Fruit fly (Drosophila melanogaster): ENCODE measurements around the gene CG34043.
A peak's percentile ranks its signal among the peaks of the same experiment; 100 is the strongest.

Gene CG34043

dm6 chr2L:10263830-10264634 lies 16.6 kb downstream of the CG34043 start, which contains the start of gene REPTOR-BP (continued):
- no peak for TF ChIP-seq CG10209 (GFP tag; optimal IDR thresholded peaks at IDR 0.05)
- TF ChIP-seq B-H1 (GFP tag; IDR thresholded peaks at IDR 0.05), result no peak
- TF ChIP-seq CG1024 (GFP tag; IDR thresholded peaks at IDR 0.05), result peak; percentile 28; the same call in 1 of the 2 replicates
- no peak for TF ChIP-seq CG5245 (GFP tag; optimal IDR thresholded peaks at IDR 0.05)
- TF ChIP-seq wek (GFP tag; optimal IDR thresholded peaks at IDR 0.05), result peak; percentile 47
- peak in 1 of 2 experiments; percentile 18 for TF ChIP-seq Pdp1 (GFP tag; optimal IDR thresholded peaks at IDR 0.05)
- TF ChIP-seq z (GFP tag; IDR thresholded peaks at IDR 0.05), result no peak
- TF ChIP-seq CG6272 (GFP tag; IDR thresholded peaks at IDR 0.05), result no peak
- TF ChIP-seq sens-2 (GFP tag; IDR thresholded peaks at IDR 0.05), result no peak
- TF ChIP-seq cg (GFP tag; optimal IDR thresholded peaks at IDR 0.05), result peak; percentile 95
- TF ChIP-seq zen2 (GFP tag; IDR thresholded peaks at IDR 0.05; ENCODE audit: partially characterized antibody), result no peak
- no peak for TF ChIP-seq CG11504 (tag; optimal IDR thresholded peaks at IDR 0.05)
- peak; percentile 5 for TF ChIP-seq CG4617 (GFP tag; optimal IDR thresholded peaks at IDR 0.05; ENCODE audit: borderline replicate concordance)

DNA sequence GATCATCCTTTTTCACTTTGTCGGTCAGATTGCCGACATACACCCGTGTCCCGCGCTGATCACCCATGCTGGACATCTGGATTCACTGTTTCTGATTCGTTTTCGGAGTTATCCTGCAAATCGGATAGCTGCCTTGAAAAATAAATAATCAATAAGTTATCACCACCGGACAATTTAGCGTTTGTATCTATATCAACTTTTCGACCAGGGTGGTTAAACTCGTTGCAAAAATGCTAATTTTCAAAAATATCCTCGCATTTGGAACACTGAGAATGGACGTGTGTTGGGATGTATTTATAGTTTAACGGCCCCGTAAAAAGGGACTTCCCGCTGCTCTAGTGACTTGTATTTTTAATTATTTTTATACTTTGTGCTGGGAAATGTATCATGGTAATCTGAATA lies 17.3 kb downstream of the CG34043 start, which contains the start of gene Rsf1:
Gene Rsf1 (minus strand): TSS at position 212 of the 402 bp plus-strand sequence.
- TF ChIP-seq HLHmδ (GFP tag; optimal IDR thresholded peaks at IDR 0.05) (no peak), inv (GFP tag; IDR thresholded peaks at IDR 0.05; ENCODE audit: partially characterized antibody) (no peak), ssp (GFP tag; IDR thresholded peaks at IDR 0.05) (peak; percentile 81), CG6254 (GFP tag; optimal IDR thresholded peaks at IDR 0.05) (no peak), Gsc (GFP tag; IDR thresholded peaks at IDR 0.05) (no peak), gfzf (GFP tag; optimal IDR thresholded peaks at IDR 0.05) (no peak), CG1603 (tag; optimal IDR thresholded peaks at IDR 0.05) (peak; percentile 100), nom (GFP tag; optimal IDR thresholded peaks at IDR 0.05) (peak; percentile 1), CG1529 (GFP tag; optimal IDR thresholded peaks at IDR 0.05) (no peak), BEAF-32 (GFP tag; optimal IDR thresholded peaks at IDR 0.05) (no peak), row (GFP tag; IDR thresholded peaks at IDR 0.05) (peak; percentile 62; the same call in 2 of the 3 replicates), CG3281 (GFP tag; optimal IDR thresholded peaks at IDR 0.05) (peak; percentile 75), MESR4 (GFP tag; optimal IDR thresholded peaks at IDR 0.05) (peak; percentile 97), CG32767 (GFP tag; IDR thresholded peaks at IDR 0.05) (peak; percentile 86), CG43689 (GFP tag; IDR thresholded peaks at IDR 0.05) (no peak), CoRest (tag; optimal IDR thresholded peaks at IDR 0.05) (peak; percentile 41), phol (tag; optimal IDR thresholded peaks at IDR 0.05) (peak; percentile 21), CG3847 (GFP tag; IDR thresholded peaks at IDR 0.05) (no peak), wek (GFP tag; optimal IDR thresholded peaks at IDR 0.05) (peak; percentile 22), prd (optimal IDR thresholded peaks at IDR 0.05) (no peak), prd (GFP tag; IDR thresholded peaks at IDR 0.05) (0 out of 3 replicates have a peak, but pooled peaks have one; percentile 7), lbe (GFP tag; optimal IDR thresholded peaks at IDR 0.05) (no peak), onecut (GFP tag; IDR thresholded peaks at IDR 0.05) (peak; percentile 96), CG30020 (tag; optimal IDR thresholded peaks at IDR 0.05) (peak; percentile 98), MBD-R2 (GFP tag; IDR thresholded peaks at IDR 0.05) (peak; percentile 77), pzg (GFP tag; optimal IDR thresholded peaks at IDR 0.05) (peak; percentile 38), seq (GFP tag; IDR thresholded peaks at IDR 0.05) (no peak), fru (optimal IDR thresholded peaks at IDR 0.05) (no peak), YL-1 (GFP tag; optimal IDR thresholded peaks at IDR 0.05) (peak; percentile 78), ci (GFP tag; IDR thresholded peaks at IDR 0.05) (no peak), CG1024 (GFP tag; IDR thresholded peaks at IDR 0.05) (peak; percentile 86), CG2712 (tag; optimal IDR thresholded peaks at IDR 0.05) (peak; percentile 20), pfk (GFP tag; optimal IDR thresholded peaks at IDR 0.05) (peak; percentile 92), CG17802 (tag; optimal IDR thresholded peaks at IDR 0.05) (peak; percentile 89), sqz (GFP tag; optimal IDR thresholded peaks at IDR 0.05) (no peak), CG7928 (GFP tag; optimal IDR thresholded peaks at IDR 0.05) (peak; percentile 63), da (GFP tag; optimal IDR thresholded peaks at IDR 0.05) (no peak), CG4617 (GFP tag; optimal IDR thresholded peaks at IDR 0.05; ENCODE audit: borderline replicate concordance) (peak; percentile 62)
